Comparison of ENCODE assay signal across 1 worm cellular context in genomic region chrIV:12558925-12559450, ce11.
TF ChIP-seq lines count a peak whose summit lies in the region.

Gene ZK795.2 (minus strand): TSS chrIV:12558975.
Gene ZK795.3 (plus strand): TSS chrIV:12559365.

TF ChIP-seq in whole organism, L1 larva, 84 proteins besides CTCF, POLR2A, EP300 and RAD21 (continued from another document):
- TF ChIP-seq nhr-47 (tag; optimal IDR thresholded peaks at IDR 0.05; lab: Kevin White, UChicago): peak; percentile 78
- no peak for TF ChIP-seq elt-2 (tag; optimal IDR thresholded peaks at IDR 0.05; lab: Kevin White, UChicago)
- peak; percentile 62 for TF ChIP-seq tbx-2 (tag; optimal IDR thresholded peaks at IDR 0.05; lab: Kevin White, UChicago)
- TF ChIP-seq lin-13 (GFP tag; optimal IDR thresholded peaks at IDR 0.05; lab: Kevin White, UChicago): peak; percentile 69
- TF ChIP-seq swsn-7 (tag; optimal IDR thresholded peaks at IDR 0.05; lab: Kevin White, UChicago): peak; percentile 72
- TF ChIP-seq egl-27 (tag; optimal IDR thresholded peaks at IDR 0.05; lab: Kevin White, UChicago): no peak
- peak; percentile 58 for TF ChIP-seq blmp-1 (tag; optimal IDR thresholded peaks at IDR 0.05; lab: Kevin White, UChicago)
- TF ChIP-seq ceh-8 (GFP tag; optimal IDR thresholded peaks at IDR 0.05; lab: Kevin White, UChicago): no peak
- no peak for TF ChIP-seq aha-1 (tag; optimal IDR thresholded peaks at IDR 0.05; lab: Kevin White, UChicago)
- TF ChIP-seq lin-14 (GFP tag; optimal IDR thresholded peaks at IDR 0.05; lab: Kevin White, UChicago): peak; percentile 71
- TF ChIP-seq efl-3 (GFP tag; optimal IDR thresholded peaks at IDR 0.05; lab: Kevin White, UChicago): no peak
- TF ChIP-seq nhr-237 (tag; optimal IDR thresholded peaks at IDR 0.05; lab: Kevin White, UChicago): peak; percentile 5
- TF ChIP-seq nhr-84 (tag; optimal IDR thresholded peaks at IDR 0.05; lab: Kevin White, UChicago): no peak
- TF ChIP-seq C34B4.2 (tag; optimal IDR thresholded peaks at IDR 0.05; lab: Kevin White, UChicago): no peak
- no peak for TF ChIP-seq alr-1 (tag; optimal IDR thresholded peaks at IDR 0.05; lab: Kevin White, UChicago; ENCODE audit: borderline replicate concordance)
- peak; percentile 66 for TF ChIP-seq nhr-19 (GFP tag; conservative IDR thresholded peaks at IDR 0.05; lab: Robert Waterston, UW)
- TF ChIP-seq ceh-82 (tag; optimal IDR thresholded peaks at IDR 0.05; lab: Kevin White, UChicago): peak; percentile 64 to 74 (median 74)
- TF ChIP-seq nhr-71 (tag; optimal IDR thresholded peaks at IDR 0.05; lab: Kevin White, UChicago): peak; percentile 81
- TF ChIP-seq fkh-4 (tag; optimal IDR thresholded peaks at IDR 0.05; lab: Kevin White, UChicago; ENCODE audit: borderline replicate concordance): no peak
- TF ChIP-seq pax-3 (tag; optimal IDR thresholded peaks at IDR 0.05; lab: Kevin White, UChicago): no peak
- TF ChIP-seq ceh-90 (tag; optimal IDR thresholded peaks at IDR 0.05; lab: Kevin White, UChicago): peak; percentile 47
- peak; percentile 58 for TF ChIP-seq C16A3.4 (tag; optimal IDR thresholded peaks at IDR 0.05; lab: Kevin White, UChicago)
- no peak for TF ChIP-seq sox-4 (tag; optimal IDR thresholded peaks at IDR 0.05; lab: Kevin White, UChicago)
- TF ChIP-seq tlp-1 (tag; optimal IDR thresholded peaks at IDR 0.05; lab: Kevin White, UChicago): no peak
- TF ChIP-seq rnt-1 (tag; optimal IDR thresholded peaks at IDR 0.05; lab: Kevin White, UChicago): peak; percentile 73
- TF ChIP-seq Y116A8C.19 (tag; optimal IDR thresholded peaks at IDR 0.05; lab: Kevin White, UChicago; ENCODE audit: borderline replicate concordance): no peak
- peak; percentile 5 for TF ChIP-seq nhr-11 (tag; optimal IDR thresholded peaks at IDR 0.05; lab: Kevin White, UChicago)
- no peak for TF ChIP-seq nhr-76 (tag; optimal IDR thresholded peaks at IDR 0.05; lab: Kevin White, UChicago)
- peak; percentile 47 for TF ChIP-seq isw-1 (GFP tag; IDR thresholded peaks at IDR 0.05; lab: Robert Waterston, UW)
- no peak for TF ChIP-seq ceh-63 (GFP tag; optimal IDR thresholded peaks at IDR 0.05; lab: Kevin White, UChicago)
- TF ChIP-seq fkh-8 (tag; optimal IDR thresholded peaks at IDR 0.05; lab: Kevin White, UChicago): no peak
- TF ChIP-seq dsc-1 (tag; optimal IDR thresholded peaks at IDR 0.05; lab: Kevin White, UChicago): peak; percentile 61
- TF ChIP-seq xbp-1 (tag; optimal IDR thresholded peaks at IDR 0.05; lab: Kevin White, UChicago): peak; percentile 62
- peak; percentile 75 for TF ChIP-seq snu-23 (GFP tag; optimal IDR thresholded peaks at IDR 0.05; lab: Kevin White, UChicago)
- no peak for TF ChIP-seq unc-98 (GFP tag; IDR thresholded peaks at IDR 0.05; lab: Robert Waterston, UW)
- TF ChIP-seq ztf-4 (tag; optimal IDR thresholded peaks at IDR 0.05; lab: Kevin White, UChicago): no peak
- TF ChIP-seq elt-3 (tag; optimal IDR thresholded peaks at IDR 0.05; lab: Kevin White, UChicago): peak in 2 of 6 experiments; percentile 26 to 43
- no peak for TF ChIP-seq lin-15B (tag; optimal IDR thresholded peaks at IDR 0.05; lab: Kevin White, UChicago)
- TF ChIP-seq nhr-20 (tag; optimal IDR thresholded peaks at IDR 0.05; lab: Kevin White, UChicago): peak; percentile 65
- TF ChIP-seq pag-3 (tag; optimal IDR thresholded peaks at IDR 0.05; lab: Kevin White, UChicago; ENCODE audit: borderline replicate concordance, insufficient read depth): no peak
- TF ChIP-seq fkh-10 (GFP tag; optimal IDR thresholded peaks at IDR 0.05; lab: Kevin White, UChicago): no peak
- peak; percentile 56 for TF ChIP-seq irx-1 (tag; optimal IDR thresholded peaks at IDR 0.05; lab: Kevin White, UChicago)
- TF ChIP-seq unc-30 (tag; optimal IDR thresholded peaks at IDR 0.05; lab: Kevin White, UChicago): no peak
- TF ChIP-seq jun-1 (tag; optimal IDR thresholded peaks at IDR 0.05; lab: Kevin White, UChicago): peak; percentile 44
- peak; percentile 97 for TF ChIP-seq F16B12.6 (tag; optimal IDR thresholded peaks at IDR 0.05; lab: Kevin White, UChicago)
TF ChIP-seq in whole organism, L1 larva: peak in this region for 40.
